Fruit fly (Drosophila melanogaster): Measurements from ENCODE around the gene Blos3.

Gene Blos3

DNA sequence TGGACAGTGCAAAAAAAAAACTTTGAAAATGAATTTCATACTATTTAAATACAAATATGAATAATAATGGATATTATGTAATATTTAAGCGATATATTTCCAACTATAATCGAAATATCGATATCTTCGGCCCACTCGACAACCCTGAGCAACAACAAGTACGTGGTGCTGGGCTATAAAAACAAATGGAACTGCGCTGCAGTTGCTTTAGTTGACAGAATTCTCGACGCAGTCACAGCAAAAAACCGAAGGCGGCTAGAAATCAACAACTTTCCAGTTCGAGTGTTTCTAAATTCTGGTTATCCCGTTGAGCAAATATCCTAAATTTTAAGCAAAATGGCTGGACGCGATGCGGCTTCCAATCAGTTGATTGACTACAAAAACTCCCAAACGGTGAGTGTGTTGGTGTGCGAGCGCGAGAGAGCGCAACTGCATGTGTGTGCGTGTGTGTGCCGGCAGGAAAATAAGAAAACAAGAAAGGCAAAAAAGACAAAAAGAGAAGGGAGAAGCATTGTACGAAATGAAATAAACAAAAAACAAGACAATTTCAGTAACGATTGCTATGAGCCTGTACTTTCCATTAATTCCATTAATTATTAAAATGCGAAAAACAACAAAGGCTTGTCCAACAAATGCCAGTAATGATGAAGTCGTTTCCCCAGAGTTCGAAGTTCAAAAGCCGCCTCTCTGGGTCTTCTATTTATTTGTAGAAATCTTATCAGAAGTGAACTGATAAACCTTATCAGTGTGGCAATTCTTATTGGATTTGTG is 47.4 kb upstream of the Blos3 start, which contains the start of gene Cat (continued):
- TF ChIP-seq sc (optimal IDR thresholded peaks at IDR 0.05) (no peak), sc (GFP tag; optimal IDR thresholded peaks at IDR 0.05) (no peak), en (GFP tag; optimal IDR thresholded peaks at IDR 0.05) (no peak), CG9609 (GFP tag; optimal IDR thresholded peaks at IDR 0.05) (no peak), dmrt11E (tag; optimal IDR thresholded peaks at IDR 0.05) (peak; percentile 4), CG10274 (GFP tag; optimal IDR thresholded peaks at IDR 0.05) (no peak), Gug (GFP tag; IDR thresholded peaks at IDR 0.05) (no peak), klu (GFP tag; IDR thresholded peaks at IDR 0.05) (no peak), CG7987 (GFP tag; optimal IDR thresholded peaks at IDR 0.05) (peak; percentile 15), amos (GFP tag; IDR thresholded peaks at IDR 0.05; ENCODE audit: partially characterized antibody) (peak; percentile 82; the same call in 1 of the 2 replicates), BtbVII (GFP tag; optimal IDR thresholded peaks at IDR 0.05) (peak; percentile 16), CG3407 (GFP tag; optimal IDR thresholded peaks at IDR 0.05) (no peak), Mes4 (GFP tag; optimal IDR thresholded peaks at IDR 0.05) (no peak), CG18011 (GFP tag; optimal IDR thresholded peaks at IDR 0.05) (no peak), CG11696 (GFP tag; IDR thresholded peaks at IDR 0.05) (no peak), CG10366 (GFP tag; IDR thresholded peaks at IDR 0.05) (no peak), MTF-1 (GFP tag; optimal IDR thresholded peaks at IDR 0.05; ENCODE audit: borderline replicate concordance) (no peak), gro (GFP tag; optimal IDR thresholded peaks at IDR 0.05) (peak; percentile 36), gsb-n (tag; optimal IDR thresholded peaks at IDR 0.05) (peak; percentile 20), chn (GFP tag; optimal IDR thresholded peaks at IDR 0.05) (no peak), hth (optimal IDR thresholded peaks at IDR 0.05) (no peak), CG15269 (tag; optimal IDR thresholded peaks at IDR 0.05) (peak; percentile 75), lbe (GFP tag; optimal IDR thresholded peaks at IDR 0.05) (peak; percentile 66), gcm2 (GFP tag; optimal IDR thresholded peaks at IDR 0.05) (no peak), vnd (GFP tag; IDR thresholded peaks at IDR 0.05; ENCODE audit: partially characterized antibody) (0 out of 3 replicates have a peak, but pooled peaks have one; percentile 72), CG2202 (tag; optimal IDR thresholded peaks at IDR 0.05) (peak; percentile 32), CG15073 (GFP tag; optimal IDR thresholded peaks at IDR 0.05) (no peak), hkb (optimal IDR thresholded peaks at IDR 0.05) (no peak), hkb (GFP tag; IDR thresholded peaks at IDR 0.05) (no peak), ems (GFP tag; optimal IDR thresholded peaks at IDR 0.05) (peak; percentile 15), bowl (GFP tag; IDR thresholded peaks at IDR 0.05) (no peak), YL-1 (GFP tag; optimal IDR thresholded peaks at IDR 0.05) (peak; percentile 72), ken (GFP tag; IDR thresholded peaks at IDR 0.05) (no peak), wek (GFP tag; optimal IDR thresholded peaks at IDR 0.05) (no peak), Doc3 (GFP tag; IDR thresholded peaks at IDR 0.05; ENCODE audit: partially characterized antibody) (peak; percentile 88), lmd (GFP tag; IDR thresholded peaks at IDR 0.05) (no peak), oc (tag; optimal IDR thresholded peaks at IDR 0.05) (no peak), Poxn (GFP tag; IDR thresholded peaks at IDR 0.05) (no peak), Dek (tag; optimal IDR thresholded peaks at IDR 0.05) (peak; percentile 38), CG2889 (GFP tag; IDR thresholded peaks at IDR 0.05) (no peak), zf30C (GFP tag; optimal IDR thresholded peaks at IDR 0.05) (no peak), CG33213 (GFP tag; optimal IDR thresholded peaks at IDR 0.05) (no peak), CG16863 (GFP tag; optimal IDR thresholded peaks at IDR 0.05) (no peak), CG17359 (tag; optimal IDR thresholded peaks at IDR 0.05) (no peak), fd3F (GFP tag; optimal IDR thresholded peaks at IDR 0.05) (no peak), CG10543 (GFP tag; optimal IDR thresholded peaks at IDR 0.05) (peak; percentile 52), CG8290 (GFP tag; optimal IDR thresholded peaks at IDR 0.05) (peak; percentile 3), CG8290 (tag; optimal IDR thresholded peaks at IDR 0.05) (peak in 1 of 2 experiments; percentile 53), gsb (GFP tag; IDR thresholded peaks at IDR 0.05) (no peak), zfh2 (GFP tag; optimal IDR thresholded peaks at IDR 0.05) (peak; percentile 22), CG1024 (GFP tag; IDR thresholded peaks at IDR 0.05) (no peak; the same call in 1 of the 2 replicates)
